Worm (Caenorhabditis elegans) whole organism, late embryonic: Measurements from ENCODE around the gene F10D7.11.

Source experiments
- C08G9.2 ChIP-seq: sonication (generic microtip); optimal IDR thresholded peaks from 2 replicates; lab custom pipeline; 2016; ENCODE audit warnings: mild to moderate bottlenecking, missing genetic modification characterization, moderate library complexity, missing compliant biosample characterization
- ama-1 ChIP-seq: fragments of 150-350 bp; optimal IDR thresholded peaks from 2 replicates; lab custom pipeline; 2014
- ceh-14 ChIP-seq: sonication (generic microtip); optimal IDR thresholded peaks from 2 replicates; lab custom pipeline; 2016; ENCODE audit warnings: missing genotype, missing genetic modification characterization, missing compliant biosample characterization
- ceh-34 ChIP-seq: sonication (generic microtip); optimal IDR thresholded peaks from 2 replicates; lab custom pipeline; 2016; ENCODE audit warnings: mild to moderate bottlenecking, missing genetic modification characterization, missing compliant biosample characterization
- che-1 ChIP-seq: sonication (generic microtip); optimal IDR thresholded peaks from 2 replicates; lab custom pipeline; 2016; ENCODE audit warnings: mild to moderate bottlenecking, missing genetic modification characterization, missing compliant biosample characterization
- lim-6 ChIP-seq: sonication (generic microtip); optimal IDR thresholded peaks from 2 replicates; lab custom pipeline; 2016; ENCODE audit warnings: missing genetic modification characterization, missing compliant biosample characterization
- nfya-1 ChIP-seq: sonication (generic microtip); optimal IDR thresholded peaks from 2 replicates; lab custom pipeline; 2017; ENCODE audit warnings: missing genetic modification characterization, mild to moderate bottlenecking, missing compliant biosample characterization, antibody characterized with exemption, moderate library complexity
- pax-1 ChIP-seq: fragments of 150-350 bp; optimal IDR thresholded peaks from 2 replicates; lab custom pipeline; 2014; ENCODE audit warnings: missing biosample characterization, missing genetic modification characterization
- pha-4 ChIP-seq: fragments of 150-350 bp; optimal IDR thresholded peaks from 2 replicates; lab custom pipeline; 2018; ENCODE audit warnings: missing biosample characterization, missing genetic modification reagents, missing genetic modification characterization
- pqm-1 ChIP-seq: sonication (generic microtip); optimal IDR thresholded peaks from 2 replicates; lab custom pipeline; 2016; ENCODE audit warnings: missing genetic modification characterization, missing compliant biosample characterization
- ref-2 ChIP-seq: sonication (generic microtip); optimal IDR thresholded peaks from 2 replicates; lab custom pipeline; 2016; ENCODE audit warnings: missing genetic modification characterization, missing compliant biosample characterization
- unc-55 ChIP-seq: sonication (generic microtip); optimal IDR thresholded peaks from 2 replicates; lab custom pipeline; 2017; ENCODE audit warnings: missing biosample characterization, missing genetic modification reagents, missing genetic modification characterization
- unc-86 ChIP-seq: sonication (generic microtip); optimal IDR thresholded peaks from 2 replicates; lab custom pipeline; 2016; ENCODE audit warnings: missing genetic modification characterization, missing compliant biosample characterization

- TF ChIP-seq C08G9.2 (tag; lab: Kevin White, UChicago) (no peak), ama-1 (lab: Kevin White, UChicago) (no peak), ref-2 (no peak), che-1 (tag; lab: Kevin White, UChicago) (no peak), unc-86 (tag; lab: Kevin White, UChicago) (no peak), pax-1 (tag; lab: Kevin White, UChicago) (no peak), nfya-1 (no peak), pqm-1 (no peak), unc-55 (GFP tag; lab: Kevin White, UChicago) (no peak), lim-6 (tag; lab: Kevin White, UChicago) (no peak), ceh-14 (tag; lab: Kevin White, UChicago) (no peak), pha-4 (tag; lab: Kevin White, UChicago) (no peak), ceh-34 (tag; lab: Kevin White, UChicago) (no peak)
These were observed 42.1 kb upstream of the F10D7.11 start for ce11 chrX:17320572-17320971.
